Fruit fly (Drosophila melanogaster): ENCODE data around the gene CG34041.

- no peak for TF ChIP-seq CTCF (optimal IDR thresholded peaks at IDR 0.05)
- no peak for TF ChIP-seq CG8478 (optimal IDR thresholded peaks at IDR 0.05)
Observed at dm6 chr3R:30505561-30506037, 2.2 kb upstream of the CG34041 start, which contains the start of the genes PH4alphaSG1 and CG15539.

Data from S2 (cell line).